In the genomic region with DNA sequence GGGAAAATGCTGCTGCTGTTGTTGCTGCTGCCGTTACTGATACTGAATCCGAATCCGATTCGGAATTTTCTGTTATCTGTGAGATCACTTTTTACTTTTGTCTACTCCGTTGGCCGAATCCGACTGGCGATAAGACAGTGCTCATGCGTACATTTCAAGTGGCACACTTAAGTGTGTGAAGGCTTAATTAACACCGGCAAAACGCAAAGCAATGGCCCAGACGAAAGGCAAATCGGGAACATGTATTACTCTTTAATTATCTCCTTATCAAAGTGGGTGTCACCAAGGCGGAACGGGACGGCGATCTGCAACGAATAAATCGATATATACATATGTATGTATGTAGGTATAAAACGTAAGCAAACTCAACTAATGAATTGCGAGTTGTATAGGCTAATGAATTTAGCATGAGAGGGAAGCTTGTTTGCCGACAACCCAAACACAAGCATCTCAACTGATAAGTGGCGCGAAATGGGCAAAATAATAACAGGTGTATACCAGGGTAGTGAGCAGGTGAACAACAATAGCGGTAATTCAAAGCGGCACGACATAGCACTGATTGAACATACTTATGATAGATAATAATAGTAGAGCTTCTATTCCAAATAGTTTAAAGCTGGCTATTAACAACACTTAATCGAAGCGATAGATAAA, we compare ENCODE assay signal across 4 fruit fly cellular contexts.
TF ChIP-seq lines count a peak whose summit lies in the region.

No protein-coding gene starts in this region.

- no peak for TF ChIP-seq CTCF in whole organism, embryonic (GFP tag; optimal IDR thresholded peaks at IDR 0.05; lab: Kevin White, UChicago)

TF ChIP-seq in whole organism, adult, 20 proteins besides CTCF, POLR2A, EP300 and RAD21:
- TF ChIP-seq kay (GFP tag; lab: Kevin White, UChicago; ENCODE audit: borderline replicate concordance), result peak; percentile 56
- TF ChIP-seq cic (GFP tag; optimal IDR thresholded peaks at IDR 0.05; lab: Kevin White, UChicago), result peak; percentile 60
- no peak for TF ChIP-seq CG12768 (GFP tag; optimal IDR thresholded peaks at IDR 0.05; lab: Kevin White, UChicago)
- TF ChIP-seq CG7101 (tag; optimal IDR thresholded peaks at IDR 0.05; lab: Kevin White, UChicago), result no peak
- no peak for TF ChIP-seq toe (GFP tag; optimal IDR thresholded peaks at IDR 0.05; lab: Kevin White, UChicago)

TF ChIP-seq in whole organism, embryonic, 481 proteins besides CTCF, POLR2A, EP300 and RAD21:
- no peak for TF ChIP-seq tup (GFP tag; optimal IDR thresholded peaks at IDR 0.05; lab: Kevin White, UChicago)
- TF ChIP-seq CG4707 (GFP tag; optimal IDR thresholded peaks at IDR 0.05; lab: Kevin White, UChicago), result no peak
- TF ChIP-seq tin (GFP tag; optimal IDR thresholded peaks at IDR 0.05; lab: Kevin White, UChicago), result no peak
- TF ChIP-seq vnd (GFP tag; IDR thresholded peaks at IDR 0.05; lab: Robert Waterston, UW; ENCODE audit: partially characterized antibody), result 0 out of 3 replicates have a peak, but pooled peaks have one; percentile 19
- TF ChIP-seq CG18599 (GFP tag; optimal IDR thresholded peaks at IDR 0.05; lab: Kevin White, UChicago), result peak; percentile 59
- TF ChIP-seq sens (GFP tag; lab: Kevin White, UChicago), result peak; percentile 40
- TF ChIP-seq CG30403 (GFP tag; optimal IDR thresholded peaks at IDR 0.05; lab: Kevin White, UChicago), result no peak
- no peak for TF ChIP-seq CG34224 (GFP tag; IDR thresholded peaks at IDR 0.05; lab: Robert Waterston, UW; ENCODE audit: partially characterized antibody)
- TF ChIP-seq shn (GFP tag; optimal IDR thresholded peaks at IDR 0.05; lab: Kevin White, UChicago), result no peak
- TF ChIP-seq trem (tag; optimal IDR thresholded peaks at IDR 0.05; lab: Kevin White, UChicago), result no peak
- TF ChIP-seq Gsc (GFP tag; IDR thresholded peaks at IDR 0.05; lab: Robert Waterston, UW), result no peak
- no peak for TF ChIP-seq hkb (optimal IDR thresholded peaks at IDR 0.05; lab: Kevin White, UChicago)
- TF ChIP-seq hkb (GFP tag; IDR thresholded peaks at IDR 0.05; lab: Robert Waterston, UW), result no peak
- TF ChIP-seq CG17802 (tag; optimal IDR thresholded peaks at IDR 0.05; lab: Kevin White, UChicago), result no peak
- TF ChIP-seq exex (tag; optimal IDR thresholded peaks at IDR 0.05; lab: Kevin White, UChicago), result peak; percentile 89
- no peak for TF ChIP-seq CG16779 (GFP tag; IDR thresholded peaks at IDR 0.05; lab: Robert Waterston, UW)
- peak; percentile 88 for TF ChIP-seq grn (GFP tag; optimal IDR thresholded peaks at IDR 0.05; lab: Kevin White, UChicago)
- peak; percentile 12 for TF ChIP-seq lab (GFP tag; optimal IDR thresholded peaks at IDR 0.05; lab: Kevin White, UChicago)
- TF ChIP-seq zen (tag; optimal IDR thresholded peaks at IDR 0.05; lab: Kevin White, UChicago), result no peak
- no peak for TF ChIP-seq dimm (GFP tag; IDR thresholded peaks at IDR 0.05; lab: Robert Waterston, UW)
- TF ChIP-seq Oli (tag; optimal IDR thresholded peaks at IDR 0.05; lab: Kevin White, UChicago), result no peak
- peak; percentile 75 for TF ChIP-seq mirr (GFP tag; optimal IDR thresholded peaks at IDR 0.05; lab: Kevin White, UChicago)
- TF ChIP-seq sug (tag; optimal IDR thresholded peaks at IDR 0.05; lab: Kevin White, UChicago), result peak; percentile 21
TF ChIP-seq in whole organism, embryonic: peak in this region for 8.

TF ChIP-seq in whole organism, prepupa, 60 proteins besides CTCF, POLR2A, EP300 and RAD21:
- TF ChIP-seq vri (GFP tag; optimal IDR thresholded peaks at IDR 0.05; lab: Kevin White, UChicago) (peak; percentile 20), spab (GFP tag; optimal IDR thresholded peaks at IDR 0.05; lab: Kevin White, UChicago) (no peak), CG11902 (GFP tag; optimal IDR thresholded peaks at IDR 0.05; lab: Kevin White, UChicago) (no peak), svp (GFP tag; lab: Kevin White, UChicago) (peak; percentile 89)

TF ChIP-seq in whole organism, wandering third instar larva, 38 proteins besides CTCF, POLR2A, EP300 and RAD21:
- no peak for TF ChIP-seq sage (GFP tag; optimal IDR thresholded peaks at IDR 0.05; lab: Kevin White, UChicago)
- TF ChIP-seq dmrt93B (GFP tag; optimal IDR thresholded peaks at IDR 0.05; lab: Kevin White, UChicago), result no peak
- TF ChIP-seq ey (GFP tag; optimal IDR thresholded peaks at IDR 0.05; lab: Kevin White, UChicago), result no peak
- no peak for TF ChIP-seq Dif (GFP tag; optimal IDR thresholded peaks at IDR 0.05; lab: Kevin White, UChicago; ENCODE audit: partially characterized antibody)
- no peak for TF ChIP-seq OdsH (GFP tag; optimal IDR thresholded peaks at IDR 0.05; lab: Kevin White, UChicago)
- TF ChIP-seq h (GFP tag; optimal IDR thresholded peaks at IDR 0.05; lab: Kevin White, UChicago), result peak; percentile 39
- no peak for TF ChIP-seq Abd-B (GFP tag; optimal IDR thresholded peaks at IDR 0.05; lab: Kevin White, UChicago)
